Fruit fly (Drosophila melanogaster) whole organism, wandering third instar larva: Measurements from ENCODE around the gene CG10338.

Source experiments
- Abd-B ChIP-seq: fragments of >200 bp; optimal IDR thresholded peaks from 2 replicates; lab custom pipeline; 2017; ENCODE audit warnings: missing biosample characterization, missing genetic modification characterization
- CG32264 ChIP-seq: fragments of 200-800 bp; sonication (Bioruptor generic); optimal IDR thresholded peaks from 2 replicates; lab custom pipeline; 2016; ENCODE audit warnings: missing biosample characterization, missing genetic modification characterization
- CG9705 ChIP-seq: fragments of 200-800 bp; sonication (Bioruptor generic); optimal IDR thresholded peaks from 2 replicates; lab custom pipeline; 2018; ENCODE audit warnings: missing biosample characterization, mild to moderate bottlenecking, missing genetic modification characterization
- CrebA ChIP-seq: fragments of 200-800 bp; sonication (Bioruptor generic); optimal IDR thresholded peaks from 2 replicates; lab custom pipeline; 2016; ENCODE audit warnings: missing biosample characterization, mild to moderate bottlenecking, missing genetic modification characterization, borderline replicate concordance
- Dfd ChIP-seq: fragments of >200 bp; optimal IDR thresholded peaks from 2 replicates; lab custom pipeline; 2017; ENCODE audit warnings: missing biosample characterization, missing genetic modification characterization
- Dif ChIP-seq: fragments of 200-275, 200-300 bp; sonication (Bioruptor generic); optimal IDR thresholded peaks from 2 replicates; lab custom pipeline; 2018; ENCODE audit warnings: missing biosample characterization, missing genetic modification characterization; ENCODE audit not compliant: partially characterized antibody
- GATAd ChIP-seq: sonication (Bioruptor generic); optimal IDR thresholded peaks from 2 replicates; lab custom pipeline; 2016; ENCODE audit warnings: missing biosample characterization, missing genetic modification characterization
- HLH106 ChIP-seq: fragments of 200-800 bp; optimal IDR thresholded peaks from 3 replicates; lab custom pipeline; 2019; ENCODE audit warnings: missing biosample characterization, mild to moderate bottlenecking, missing genetic modification characterization, moderate library complexity
- Hnf4 ChIP-seq: fragments of 200-800 bp; sonication (Bioruptor generic); optimal IDR thresholded peaks from 2 replicates; lab custom pipeline; 2016; ENCODE audit warnings: missing biosample characterization, mild to moderate bottlenecking, missing genetic modification characterization
- Hr78 ChIP-seq: fragments of >200 bp; optimal IDR thresholded peaks from 2 replicates; lab custom pipeline; 2017; ENCODE audit warnings: missing biosample characterization, missing genetic modification characterization
- Hr83 ChIP-seq: fragments of 200-300 bp; sonication (Bioruptor generic); optimal IDR thresholded peaks from 2 replicates; lab custom pipeline; 2016; ENCODE audit warnings: missing biosample characterization, mild to moderate bottlenecking, missing genetic modification characterization, moderate library complexity; ENCODE audit not compliant: poor library complexity, severe bottlenecking
- Jra ChIP-seq: sonication (Bioruptor generic); optimal IDR thresholded peaks from 2 replicates; lab custom pipeline; 2016; ENCODE audit warnings: missing biosample characterization, missing genetic modification characterization
- Mio ChIP-seq: sonication (Bioruptor generic); optimal IDR thresholded peaks from 2 replicates; lab custom pipeline; 2016; ENCODE audit warnings: missing biosample characterization, missing genetic modification characterization
- Myc ChIP-seq: fragments of >200 bp; optimal IDR thresholded peaks from 2 replicates; lab custom pipeline; 2017
- N ChIP-seq: fragments of >200 bp; optimal IDR thresholded peaks from 2 replicates; lab custom pipeline; 2018; ENCODE audit warnings: missing biosample characterization, missing external identifiers, missing genetic modification characterization
- OdsH ChIP-seq: fragments of 200-800 bp; sonication (Bioruptor generic); optimal IDR thresholded peaks from 2 replicates; lab custom pipeline; 2016; ENCODE audit warnings: missing biosample characterization, mild to moderate bottlenecking, missing genetic modification characterization
- Rel ChIP-seq, 2 experiments: fragments of 200-800 bp; sonication (Bioruptor generic) in 1 of 2; optimal IDR thresholded peaks; 2 replicates in 1 of 2; 3 replicates in 1 of 2; lab custom pipeline; 2016 to 2019; ENCODE audit warnings: mild to moderate bottlenecking in 2 of 2, missing biosample characterization in 2 of 2, missing genetic modification characterization in 2 of 2, moderate library complexity in 1 of 2
- Sp1 ChIP-seq: fragments of 200-800 bp; sonication (Bioruptor generic); optimal IDR thresholded peaks from 3 replicates; lab custom pipeline; 2019; ENCODE audit warnings: missing biosample characterization, mild to moderate bottlenecking, missing genetic modification characterization, moderate library complexity
- Vsx2 ChIP-seq: fragments of 200-300, 225-300 bp; sonication (Bioruptor generic); optimal IDR thresholded peaks from 2 replicates; lab custom pipeline; 2018; ENCODE audit warnings: missing biosample characterization, missing genetic modification characterization; ENCODE audit not compliant: partially characterized antibody
- br ChIP-seq: fragments of 200-800 bp; sonication (Bioruptor generic); optimal IDR thresholded peaks from 2 replicates; lab custom pipeline; 2016; ENCODE audit warnings: missing biosample characterization, missing genetic modification characterization
- brk ChIP-seq: fragments of 200-800 bp; sonication (Bioruptor generic); optimal IDR thresholded peaks from 2 replicates; lab custom pipeline; 2016; ENCODE audit warnings: missing biosample characterization, mild to moderate bottlenecking, missing genetic modification characterization
- dl ChIP-seq, 2 experiments: fragments of 175-275, 200-275 bp in 1 of 2; fragments of 200-275 bp in 1 of 2; sonication (Bioruptor generic); optimal IDR thresholded peaks; lab custom pipeline; 2018; ENCODE audit warnings: mild to moderate bottlenecking in 2 of 2, missing biosample characterization in 2 of 2, missing genetic modification characterization in 2 of 2, moderate library complexity in 2 of 2; ENCODE audit not compliant: partially characterized antibody in 2 of 2, insufficient read depth in 1 of 2
- dmrt93B ChIP-seq: fragments of 200-800 bp; sonication (Bioruptor generic); optimal IDR thresholded peaks from 2 replicates; lab custom pipeline; 2018; ENCODE audit warnings: missing biosample characterization, mild to moderate bottlenecking, missing genetic modification characterization
- dsf ChIP-seq: sonication (Bioruptor generic); optimal IDR thresholded peaks from 2 replicates; lab custom pipeline; 2016; ENCODE audit warnings: missing biosample characterization, missing genetic modification characterization, borderline replicate concordance
- ey ChIP-seq: fragments of 200-800 bp; sonication (Bioruptor generic); optimal IDR thresholded peaks from 2 replicates; lab custom pipeline; 2016; ENCODE audit warnings: missing biosample characterization, missing genetic modification characterization
- foxo ChIP-seq, 2 experiments: fragments of 200-800 bp; sonication (Bioruptor generic); optimal IDR thresholded peaks; 2 replicates in 1 of 2; 3 replicates in 1 of 2; lab custom pipeline; 2016 to 2017; ENCODE audit warnings: missing biosample characterization in 2 of 2, missing genetic modification characterization in 2 of 2
- fru ChIP-seq: fragments of 200-800 bp; sonication (Bioruptor generic); optimal IDR thresholded peaks from 3 replicates; lab custom pipeline; 2016; ENCODE audit warnings: missing biosample characterization, mild to moderate bottlenecking, missing genetic modification characterization
- h ChIP-seq: fragments of 200-800 bp; sonication (Bioruptor generic); optimal IDR thresholded peaks from 3 replicates; lab custom pipeline; 2016; ENCODE audit warnings: missing biosample characterization, mild to moderate bottlenecking, missing genetic modification characterization
- jim ChIP-seq: fragments of 175-275, 200-325 bp; sonication (Bioruptor generic); optimal IDR thresholded peaks from 2 replicates; lab custom pipeline; 2016; ENCODE audit warnings: missing biosample characterization, mild to moderate bottlenecking, missing genetic modification characterization
- lola ChIP-seq: fragments of >200 bp; optimal IDR thresholded peaks from 2 replicates; lab custom pipeline; 2017; ENCODE audit warnings: missing biosample characterization, missing genetic modification characterization
- pan ChIP-seq: fragments of >200 bp; optimal IDR thresholded peaks from 2 replicates; lab custom pipeline; 2017
- psq ChIP-seq: fragments of 200-800 bp; sonication (Bioruptor generic); optimal IDR thresholded peaks from 3 replicates; lab custom pipeline; 2017; ENCODE audit warnings: missing biosample characterization, mild to moderate bottlenecking, missing genetic modification characterization, moderate library complexity
- rgr ChIP-seq: fragments of 200-800 bp; sonication (Bioruptor generic); optimal IDR thresholded peaks from 3 replicates; lab custom pipeline; 2016; ENCODE audit warnings: missing biosample characterization, mild to moderate bottlenecking, missing genetic modification characterization
- sage ChIP-seq: fragments of 200-800 bp; sonication (Bioruptor generic); optimal IDR thresholded peaks from 2 replicates; lab custom pipeline; 2016; ENCODE audit warnings: missing biosample characterization, mild to moderate bottlenecking, missing genetic modification characterization
- sv ChIP-seq: fragments of 200-800 bp; sonication (Bioruptor generic); optimal IDR thresholded peaks from 3 replicates; lab custom pipeline; 2016; ENCODE audit warnings: missing biosample characterization, missing genetic modification characterization
- tai ChIP-seq: sonication (Bioruptor generic); optimal IDR thresholded peaks from 2 replicates; lab custom pipeline; 2016; ENCODE audit warnings: missing biosample characterization, missing genetic modification characterization
- usp ChIP-seq: fragments of >200 bp; optimal IDR thresholded peaks from 2 replicates; lab custom pipeline; 2017; ENCODE audit warnings: missing biosample characterization, missing genetic modification characterization
- woc ChIP-seq: sonication (Bioruptor generic); optimal IDR thresholded peaks from 2 replicates; lab custom pipeline; 2016; ENCODE audit warnings: missing biosample characterization, mild to moderate bottlenecking, missing genetic modification characterization

The CG10338 gene

DNA sequence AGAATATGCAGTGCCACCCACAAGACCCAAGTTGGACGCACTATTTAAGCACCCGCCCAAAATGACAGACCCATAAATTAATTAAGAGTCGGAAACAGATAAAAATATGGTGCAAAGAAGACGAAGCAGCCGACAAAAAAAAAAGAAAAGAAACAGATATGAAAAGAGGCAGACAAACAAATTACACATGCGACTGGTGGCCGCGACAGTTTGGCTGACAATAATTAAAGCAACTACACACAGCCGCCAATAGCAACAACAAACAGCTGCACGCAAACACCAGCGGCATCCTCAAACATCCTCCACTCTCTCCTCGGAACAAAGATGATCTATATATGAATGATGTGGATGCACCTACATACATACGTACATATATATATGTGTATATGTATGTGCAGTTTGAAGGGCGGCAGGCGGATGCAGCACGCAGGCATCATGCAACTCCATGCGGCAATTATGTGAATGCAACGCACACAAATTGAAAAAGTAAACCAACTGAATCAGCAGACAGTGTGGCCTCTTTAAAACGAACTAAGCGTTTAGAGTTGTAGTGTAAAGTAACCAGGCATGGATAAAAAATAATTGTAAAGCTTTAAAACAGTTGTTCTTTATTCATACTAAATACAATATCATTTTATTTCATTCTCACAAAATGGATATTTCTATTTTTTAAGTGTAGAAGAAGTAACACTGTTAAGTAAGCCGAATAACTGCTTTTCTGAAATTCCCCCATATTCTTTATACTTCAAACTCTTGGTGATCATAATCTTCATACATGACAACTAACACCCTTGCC, 47.4 kb upstream of the CG10338 start (continued):
- TF ChIP-seq sv: no peak

dm6 chr2L:18652663-18653327, 42.7 kb upstream of the CG10338 start, which contains the start of gene Cyp310a1:
Gene Cyp310a1, minus strand, starts transcription at chr2L:18653010.
- TF ChIP-seq Rel (GFP tag; optimal IDR thresholded peaks at IDR 0.05; lab: Kevin White, UChicago) (no peak), Rel (tag; optimal IDR thresholded peaks at IDR 0.05; lab: Kevin White, UChicago) (peak; percentile 83), foxo (GFP tag; optimal IDR thresholded peaks at IDR 0.05; lab: Kevin White, UChicago) (no peak)
- TF ChIP-seq, all 38 proteins: peak for 1

- TF ChIP-seq OdsH (peak; percentile 91), rgr (GFP tag; lab: Kevin White, UChicago) (peak; percentile 95), Sp1 (GFP tag; lab: Kevin White, UChicago) (peak; percentile 80), fru (GFP tag; lab: Kevin White, UChicago) (peak; percentile 93), dmrt93B (GFP tag; lab: Kevin White, UChicago) (peak; percentile 80), N (GFP tag; lab: Kevin White, UChicago) (no peak), Hr83 (GFP tag; lab: Kevin White, UChicago) (peak; percentile 44), dsf (GFP tag; lab: Kevin White, UChicago) (peak; percentile 38), Mio (GFP tag; lab: Kevin White, UChicago) (peak; percentile 26), ey (peak; percentile 92), pan (lab: Kevin White, UChicago) (peak; percentile 58), foxo (GFP tag; optimal IDR thresholded peaks at IDR 0.05; lab: Kevin White, UChicago) (peak; percentile 55 to 87), HLH106 (tag; lab: Kevin White, UChicago) (peak; percentile 90), sv (peak; percentile 41), Myc (no peak), usp (GFP tag; lab: Kevin White, UChicago) (no peak), psq (peak; percentile 86), brk (GFP tag; lab: Kevin White, UChicago) (peak; percentile 94), Rel (GFP tag; optimal IDR thresholded peaks at IDR 0.05; lab: Kevin White, UChicago) (peak; percentile 81), Rel (tag; optimal IDR thresholded peaks at IDR 0.05; lab: Kevin White, UChicago) (no peak), Hr78 (no peak), dl (GFP tag; optimal IDR thresholded peaks at IDR 0.05; lab: Kevin White, UChicago; ENCODE audit: insufficient read depth in 1 of 2, partially characterized antibody in 2 of 2) (no peak), Hnf4 (GFP tag; lab: Kevin White, UChicago) (peak; percentile 86), lola (GFP tag; lab: Kevin White, UChicago) (no peak), CrebA (GFP tag; lab: Kevin White, UChicago) (no peak), woc (GFP tag; lab: Kevin White, UChicago) (peak; percentile 95), Abd-B (GFP tag; lab: Kevin White, UChicago) (no peak), tai (GFP tag; lab: Kevin White, UChicago) (peak; percentile 71), CG32264 (GFP tag; lab: Kevin White, UChicago) (peak; percentile 88), Dif (GFP tag; lab: Kevin White, UChicago) (no peak), CG9705 (GFP tag; lab: Kevin White, UChicago) (peak; percentile 17), Dfd (GFP tag; lab: Kevin White, UChicago) (no peak), GATAd (GFP tag; lab: Kevin White, UChicago) (no peak), br (GFP tag; lab: Kevin White, UChicago) (peak; percentile 89), Jra (GFP tag; lab: Kevin White, UChicago) (peak; percentile 69), Vsx2 (GFP tag; lab: Kevin White, UChicago) (no peak), sage (GFP tag; lab: Kevin White, UChicago) (peak; percentile 94), h (peak; percentile 97), jim (no peak)
These were observed 42.2 kb upstream of the CG10338 start for dm6 chr2L:18653328-18653675.
